Fruit fly (Drosophila melanogaster): ENCODE results near the gene Got2.

Got2 gene

DNA sequence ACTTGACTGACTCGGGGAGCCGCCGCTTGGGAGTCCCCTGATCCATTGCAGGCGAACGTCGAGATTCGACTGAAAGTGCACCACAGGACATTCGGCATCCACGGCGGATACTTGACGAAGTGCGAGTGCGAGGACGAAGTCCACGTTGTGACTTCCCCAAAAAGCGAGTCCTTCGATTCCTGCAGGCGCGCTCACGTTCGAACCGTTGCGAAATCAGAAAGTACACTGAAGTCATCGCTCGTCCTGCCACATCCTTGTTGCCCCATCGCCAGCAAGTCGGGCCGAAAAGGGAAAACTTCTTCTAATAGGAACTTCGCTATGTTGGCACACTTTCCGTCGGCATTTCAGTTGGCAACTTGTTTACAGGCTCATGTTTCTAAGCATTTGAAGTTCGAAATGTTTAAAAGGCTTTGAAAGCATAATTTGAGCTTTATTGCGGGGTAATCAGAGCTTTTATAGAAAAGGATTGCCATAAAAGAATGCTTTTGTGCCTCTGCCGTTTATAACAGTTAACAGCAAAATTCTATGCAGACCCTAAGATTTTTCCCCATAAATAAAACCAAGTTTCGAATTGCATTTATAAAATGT is 18.6 kb upstream of the Got2 start, which contains the start of gene CG33543:
CG33543 (minus strand) TSS at position 232 of the 588 bp plus-strand sequence.
- no peak for TF ChIP-seq CG6792 (GFP tag; optimal IDR thresholded peaks at IDR 0.05)
- no peak for TF ChIP-seq Ets96B (tag; optimal IDR thresholded peaks at IDR 0.05)
- no peak for TF ChIP-seq topi (GFP tag; optimal IDR thresholded peaks at IDR 0.05)
- no peak for TF ChIP-seq Eip75B (GFP tag; optimal IDR thresholded peaks at IDR 0.05)
- no peak for TF ChIP-seq CG4318 (GFP tag; optimal IDR thresholded peaks at IDR 0.05)
- TF ChIP-seq fkh (GFP tag; optimal IDR thresholded peaks at IDR 0.05), result no peak
- no peak for TF ChIP-seq CG16779 (tag; optimal IDR thresholded peaks at IDR 0.05)
- no peak for TF ChIP-seq eg (GFP tag; IDR thresholded peaks at IDR 0.05)
- no peak for TF ChIP-seq Lpt (GFP tag; optimal IDR thresholded peaks at IDR 0.05)
- TF ChIP-seq Met (GFP tag; optimal IDR thresholded peaks at IDR 0.05), result no peak
- TF ChIP-seq Blimp-1 (GFP tag; optimal IDR thresholded peaks at IDR 0.05), result no peak
- no peak for TF ChIP-seq CG8632 (GFP tag; optimal IDR thresholded peaks at IDR 0.05)
- TF ChIP-seq pdm3 (GFP tag; optimal IDR thresholded peaks at IDR 0.05), result no peak
- no peak for TF ChIP-seq ss (GFP tag; optimal IDR thresholded peaks at IDR 0.05)
- TF ChIP-seq CG6854 (GFP tag; optimal IDR thresholded peaks at IDR 0.05), result no peak
- TF ChIP-seq CG3919 (GFP tag; optimal IDR thresholded peaks at IDR 0.05), result no peak
- TF ChIP-seq CG31627 (GFP tag; optimal IDR thresholded peaks at IDR 0.05), result no peak

DNA sequence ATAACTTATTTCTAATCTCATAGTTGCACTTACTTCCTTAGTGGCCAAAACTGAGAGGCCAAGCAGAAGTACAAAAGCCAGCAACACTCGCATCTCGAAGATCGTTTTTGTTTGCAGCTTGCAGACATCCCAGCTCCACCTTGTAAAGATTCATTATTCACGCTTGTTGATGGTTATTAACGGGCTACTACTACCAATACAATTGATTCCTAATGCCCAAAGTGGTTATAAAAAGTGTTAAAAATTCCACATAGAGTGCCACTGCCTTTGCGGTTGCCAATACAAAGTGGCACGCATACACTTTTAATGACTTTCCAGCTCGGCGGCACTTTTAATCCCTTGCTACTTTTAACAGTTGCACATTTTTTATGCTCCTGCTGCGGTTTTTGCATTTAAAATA is 4.5 kb upstream of the Got2 start, which contains the start of gene Obp22a:
Obp22a (minus strand) TSS at position 101 of the 400 bp plus-strand sequence.
- TF ChIP-seq Met (GFP tag; optimal IDR thresholded peaks at IDR 0.05) (no peak), Hr39 (GFP tag; optimal IDR thresholded peaks at IDR 0.05) (no peak), Blimp-1 (GFP tag; optimal IDR thresholded peaks at IDR 0.05) (no peak), CG9139 (GFP tag; optimal IDR thresholded peaks at IDR 0.05) (no peak), CG10669 (GFP tag; optimal IDR thresholded peaks at IDR 0.05) (no peak), CG11902 (GFP tag; optimal IDR thresholded peaks at IDR 0.05) (no peak), CG31627 (GFP tag; optimal IDR thresholded peaks at IDR 0.05) (no peak), CG1621 (tag; optimal IDR thresholded peaks at IDR 0.05) (no peak), Smox (GFP tag; optimal IDR thresholded peaks at IDR 0.05) (no peak), CG6854 (GFP tag; optimal IDR thresholded peaks at IDR 0.05) (no peak), CG8119 (GFP tag; IDR thresholded peaks at IDR 0.05) (no peak), CG11294 (GFP tag; IDR thresholded peaks at IDR 0.05) (no peak), CG10631 (GFP tag; optimal IDR thresholded peaks at IDR 0.05) (no peak), CG34406 (GFP tag; optimal IDR thresholded peaks at IDR 0.05) (no peak), Gug (GFP tag; IDR thresholded peaks at IDR 0.05) (no peak), Sox102F (GFP tag; optimal IDR thresholded peaks at IDR 0.05) (no peak), OdsH (GFP tag; optimal IDR thresholded peaks at IDR 0.05) (no peak), CG7368 (GFP tag; optimal IDR thresholded peaks at IDR 0.05) (no peak), Eip78C (GFP tag) (no peak), Eip75B (GFP tag; optimal IDR thresholded peaks at IDR 0.05) (no peak)

DNA sequence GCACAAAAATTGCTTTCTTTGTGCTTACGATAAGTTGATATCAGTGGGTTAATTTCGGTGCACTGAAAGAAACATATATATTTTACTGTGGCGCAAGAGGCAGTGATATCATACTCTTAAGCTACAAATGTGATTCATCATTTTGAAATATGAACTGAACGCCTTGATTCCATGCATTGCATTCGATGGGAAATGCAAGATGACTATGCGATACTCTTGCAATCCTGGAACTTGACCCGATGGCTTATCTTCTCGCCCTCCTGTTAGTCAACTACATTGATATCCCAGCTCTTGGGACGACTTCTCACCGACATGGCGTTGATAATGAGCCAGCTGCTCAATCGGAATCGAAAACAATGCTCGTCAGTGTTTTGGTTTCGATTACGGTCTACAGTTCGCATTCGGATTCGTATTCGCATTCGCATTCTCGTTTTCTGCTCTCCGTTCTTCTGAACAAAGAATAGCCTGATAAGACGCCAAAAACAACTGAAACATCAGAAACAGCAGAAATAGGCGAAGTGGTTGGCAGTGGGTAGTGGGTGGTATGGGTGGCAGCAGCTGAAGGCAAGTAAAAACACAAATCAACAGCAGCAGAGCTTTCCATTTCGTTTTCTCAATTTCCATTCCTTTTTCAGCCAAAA is 1.8 kb upstream of the Got2 start:
- TF ChIP-seq spab (GFP tag; optimal IDR thresholded peaks at IDR 0.05) (no peak), pdm3 (GFP tag; optimal IDR thresholded peaks at IDR 0.05) (no peak), Sox14 (GFP tag; optimal IDR thresholded peaks at IDR 0.05) (peak; percentile 90), Eip93F (GFP tag; optimal IDR thresholded peaks at IDR 0.05) (peak; percentile 63), dsx (GFP tag; optimal IDR thresholded peaks at IDR 0.05; ENCODE audit: poor library complexity, severe bottlenecking) (peak; percentile 11), ss (GFP tag; optimal IDR thresholded peaks at IDR 0.05) (peak in 1 of 2 experiments; percentile 23), Ets96B (tag; optimal IDR thresholded peaks at IDR 0.05) (no peak), esn (GFP tag; optimal IDR thresholded peaks at IDR 0.05) (peak; percentile 20), CG9139 (GFP tag; optimal IDR thresholded peaks at IDR 0.05) (no peak), CG31627 (GFP tag; optimal IDR thresholded peaks at IDR 0.05) (peak; percentile 26), CG6163 (GFP tag; IDR thresholded peaks at IDR 0.05) (peak; percentile 13; the same call in 1 of the 3 replicates), CG6808 (GFP tag; optimal IDR thresholded peaks at IDR 0.05) (peak; percentile 15), Sox102F (GFP tag; optimal IDR thresholded peaks at IDR 0.05) (peak; percentile 35), net (GFP tag; optimal IDR thresholded peaks at IDR 0.05) (peak; percentile 23), vri (GFP tag; optimal IDR thresholded peaks at IDR 0.05) (peak; percentile 59), svp (GFP tag) (peak; percentile 99), Eip78C (GFP tag) (peak; percentile 35), CG11294 (GFP tag; IDR thresholded peaks at IDR 0.05) (no peak), CG6276 (GFP tag; optimal IDR thresholded peaks at IDR 0.05) (no peak), topi (GFP tag; optimal IDR thresholded peaks at IDR 0.05) (no peak), CG6854 (GFP tag; optimal IDR thresholded peaks at IDR 0.05) (no peak), CG15336 (GFP tag; IDR thresholded peaks at IDR 0.05) (no peak), Smox (GFP tag; optimal IDR thresholded peaks at IDR 0.05) (peak; percentile 10), Met (GFP tag; optimal IDR thresholded peaks at IDR 0.05) (peak; percentile 37), Lpt (GFP tag; optimal IDR thresholded peaks at IDR 0.05) (no peak)
